Fruit fly (Drosophila melanogaster) whole organism, embryonic: ENCODE data around the gene Idh3a.

Experiments used
- Abd-B ChIP-seq: fragments of 200-800 bp; sonication (Bioruptor generic); optimal IDR thresholded peaks from 2 replicates; lab custom pipeline; 2018; ENCODE audit warnings: missing biosample characterization, mild to moderate bottlenecking, missing genetic modification characterization, moderate library complexity
- Antp ChIP-seq: fragments of 200-800 bp; sonication (Bioruptor generic); optimal IDR thresholded peaks from 3 replicates; lab custom pipeline; 2016; ENCODE audit warnings: missing biosample characterization, missing genetic modification characterization
- CG10431 ChIP-seq: fragments of 200-800 bp; sonication (Bioruptor generic); optimal IDR thresholded peaks from 3 replicates; lab custom pipeline; 2018; ENCODE audit warnings: missing biosample characterization, mild to moderate bottlenecking, missing genetic modification characterization
- CG12071 ChIP-seq: fragments of 200-800 bp; sonication (Bioruptor generic); optimal IDR thresholded peaks from 3 replicates; lab custom pipeline; 2018; ENCODE audit warnings: missing biosample characterization, mild to moderate bottlenecking, missing genetic modification characterization
- CG13424 ChIP-seq: fragments of 200-800 bp; sonication (Bioruptor generic); optimal IDR thresholded peaks from 2 replicates; lab custom pipeline; 2019; ENCODE audit warnings: missing biosample characterization, mild to moderate bottlenecking, missing genetic modification characterization, moderate library complexity
- CG1529 ChIP-seq: fragments of 200-800 bp; sonication (Bioruptor generic); optimal IDR thresholded peaks from 3 replicates; lab custom pipeline; 2018; ENCODE audit warnings: missing biosample characterization, missing genetic modification characterization
- CG1603 ChIP-seq: fragments of 200-800 bp; sonication (Bioruptor generic); optimal IDR thresholded peaks from 2 replicates; lab custom pipeline; 2019; ENCODE audit warnings: missing biosample characterization, mild to moderate bottlenecking, missing genetic modification characterization, moderate library complexity
- CG17829 ChIP-seq: fragments of 200-800 bp; optimal IDR thresholded peaks from 2 replicates; lab custom pipeline; 2019; ENCODE audit warnings: missing biosample characterization, mild to moderate bottlenecking, missing genetic modification characterization, moderate library complexity
- CG2712 ChIP-seq: fragments of 200-800 bp; optimal IDR thresholded peaks from 3 replicates; lab custom pipeline; 2019; ENCODE audit warnings: missing biosample characterization, mild to moderate bottlenecking, missing genetic modification characterization, moderate library complexity
- CG3847 ChIP-seq: fragments of 200-800 bp; sonication (Bioruptor generic); IDR thresholded peaks from 2 replicates; pipeline ENCODE4 v1.3.6; 2022; ENCODE audit warnings: missing biosample characterization, missing genetic modification characterization
- CG42726 ChIP-seq: fragments of 200-800 bp; sonication (Bioruptor generic); IDR thresholded peaks from 2 replicates; pipeline ENCODE4 v1.3.6; 2022; ENCODE audit warnings: missing biosample characterization, missing genetic modification characterization; ENCODE audit not compliant: partially characterized antibody
- CG6791 ChIP-seq: fragments of 200-800 bp; sonication (Bioruptor generic); IDR thresholded peaks from 3 replicates; pipeline ENCODE4 v1.3.6; 2022; ENCODE audit warnings: missing biosample characterization, missing genetic modification characterization; ENCODE audit not compliant: partially characterized antibody
- CG7745 ChIP-seq: fragments of 200-800 bp; sonication (Bioruptor generic); optimal IDR thresholded peaks from 2 replicates; lab custom pipeline; 2018; ENCODE audit warnings: missing biosample characterization, mild to moderate bottlenecking, missing genetic modification characterization, moderate library complexity
- CG9797 ChIP-seq: fragments of 200-800 bp; sonication (Bioruptor generic); optimal IDR thresholded peaks from 3 replicates; lab custom pipeline; 2018; ENCODE audit warnings: missing biosample characterization, mild to moderate bottlenecking, missing genetic modification characterization
- CHES-1-like ChIP-seq: fragments of 200-800 bp; sonication (Bioruptor generic); optimal IDR thresholded peaks from 2 replicates; lab custom pipeline; 2016; ENCODE audit warnings: missing biosample characterization, missing genetic modification characterization
- Dll ChIP-seq: fragments of 200-800 bp; sonication (Bioruptor generic); IDR thresholded peaks from 4 replicates; pipeline ENCODE4 v1.3.6; 2022; ENCODE audit warnings: missing biosample characterization, missing genetic modification characterization; ENCODE audit not compliant: partially characterized antibody
- Dp ChIP-seq: fragments of 200-800 bp; sonication (Bioruptor generic); optimal IDR thresholded peaks from 2 replicates; lab custom pipeline; 2018; ENCODE audit warnings: missing biosample characterization, mild to moderate bottlenecking, missing genetic modification characterization, moderate library complexity
- Dref ChIP-seq: fragments of 200-800 bp; sonication (Bioruptor generic); IDR thresholded peaks from 2 replicates; pipeline ENCODE4 v1.3.6; 2022; ENCODE audit warnings: missing biosample characterization, missing genetic modification characterization
- HLH4C ChIP-seq: fragments of 200-800 bp; sonication (Bioruptor generic); IDR thresholded peaks from 3 replicates; pipeline ENCODE4 v1.3.6; 2022; ENCODE audit warnings: missing biosample characterization, missing genetic modification characterization; ENCODE audit not compliant: partially characterized antibody
- HLH54F ChIP-seq: fragments of 200-800 bp; sonication (Bioruptor generic); optimal IDR thresholded peaks from 3 replicates; lab custom pipeline; 2016; ENCODE audit warnings: missing biosample characterization, missing genetic modification characterization
- HmgD ChIP-seq: fragments of 200-800 bp; sonication (Bioruptor generic); optimal IDR thresholded peaks from 3 replicates; lab custom pipeline; 2016; ENCODE audit warnings: missing biosample characterization, missing genetic modification characterization
- Rfx ChIP-seq: fragments of 200-800 bp; sonication (Bioruptor generic); IDR thresholded peaks from 2 replicates; pipeline ENCODE4 v1.3.6; 2022; ENCODE audit warnings: missing biosample characterization, missing genetic modification characterization
- ato ChIP-seq: fragments of 200-800 bp; sonication (Bioruptor generic); IDR thresholded peaks from 2 replicates; pipeline ENCODE4 v1.3.6; 2022; ENCODE audit warnings: missing biosample characterization, missing genetic modification characterization; ENCODE audit not compliant: partially characterized antibody
- bbx ChIP-seq: fragments of 200-800 bp; sonication (Bioruptor generic); IDR thresholded peaks from 2 replicates; pipeline ENCODE4 v1.3.6; 2022; ENCODE audit warnings: missing biosample characterization, missing genetic modification characterization; ENCODE audit not compliant: partially characterized antibody
- chinmo ChIP-seq: fragments of 200-800 bp; sonication (Bioruptor generic); IDR thresholded peaks from 4 replicates; pipeline ENCODE4 v1.3.6; 2022; ENCODE audit warnings: missing biosample characterization, missing genetic modification characterization; ENCODE audit not compliant: partially characterized antibody
- chm ChIP-seq: fragments of 200-800 bp; sonication (Bioruptor generic); IDR thresholded peaks from 2 replicates; pipeline ENCODE4 v1.3.6; 2022; ENCODE audit warnings: missing biosample characterization, missing genetic modification characterization
- dm ChIP-seq: fragments of 200-800 bp; sonication (Bioruptor generic); optimal IDR thresholded peaks from 3 replicates; lab custom pipeline; 2016; ENCODE audit warnings: missing biosample characterization, missing genetic modification characterization
- dysf ChIP-seq: fragments of 200-800 bp; sonication (Bioruptor generic); IDR thresholded peaks from 3 replicates; pipeline ENCODE4 v1.3.6; 2022; ENCODE audit warnings: missing biosample characterization, missing genetic modification characterization
- eyg ChIP-seq: fragments of 200-800 bp; sonication (Bioruptor generic); optimal IDR thresholded peaks from 3 replicates; lab custom pipeline; 2016; ENCODE audit warnings: missing biosample characterization, missing genetic modification characterization
- hbn ChIP-seq: fragments of 200-800 bp; sonication (Bioruptor generic); IDR thresholded peaks from 2 replicates; pipeline ENCODE4 v1.3.6; 2022; ENCODE audit warnings: missing biosample characterization, missing genetic modification characterization; ENCODE audit not compliant: partially characterized antibody
- hkb ChIP-seq, 2 experiments: fragments of 200-800 bp in 1 of 2; fragments of >200 bp in 1 of 2; sonication (Bioruptor generic) in 1 of 2; IDR thresholded peaks in 1 of 2; optimal IDR thresholded peaks in 1 of 2; 2 replicates each; pipeline versions ENCODE4 v1.3.6 to Lab custom; 2017 to 2022; ENCODE audit warnings: missing biosample characterization in 1 of 2, missing genetic modification characterization in 1 of 2
- ken ChIP-seq: fragments of 200-800 bp; sonication (Bioruptor generic); IDR thresholded peaks from 3 replicates; pipeline ENCODE4 v1.3.6; 2022; ENCODE audit warnings: missing biosample characterization, missing genetic modification characterization
- knrl ChIP-seq: fragments of 200-800 bp; sonication (Bioruptor generic); IDR thresholded peaks from 3 replicates; pipeline ENCODE4 v1.3.6; 2022; ENCODE audit warnings: missing biosample characterization, missing genetic modification characterization; ENCODE audit not compliant: partially characterized antibody
- mam ChIP-seq: fragments of 200-800 bp; sonication (Bioruptor generic); optimal IDR thresholded peaks from 3 replicates; lab custom pipeline; 2016; ENCODE audit warnings: missing biosample characterization, missing genetic modification characterization
- mld ChIP-seq: fragments of 200-800 bp; sonication (Bioruptor generic); IDR thresholded peaks from 3 replicates; pipeline ENCODE4 v1.3.6; 2022; ENCODE audit warnings: missing biosample characterization, missing genetic modification characterization; ENCODE audit not compliant: partially characterized antibody
- prd ChIP-seq, 3 experiments: fragments of >200 bp in 2 of 3; fragments of 200-800 bp in 1 of 3; sonication (Bioruptor generic) in 1 of 3; optimal IDR thresholded peaks in 2 of 3; IDR thresholded peaks in 1 of 3; 2 replicates in 2 of 3; 3 replicates in 1 of 3; pipeline versions ENCODE4 v1.3.6 to Lab custom; 2017 to 2022; ENCODE audit warnings: missing biosample characterization in 1 of 3, missing genetic modification characterization in 1 of 3
- repo ChIP-seq: fragments of 200-800 bp; sonication (Bioruptor generic); optimal IDR thresholded peaks from 2 replicates; lab custom pipeline; 2016; ENCODE audit warnings: missing biosample characterization, missing genetic modification characterization
- salm ChIP-seq: fragments of 200-800 bp; sonication (Bioruptor generic); optimal IDR thresholded peaks from 2 replicates; lab custom pipeline; 2018; ENCODE audit warnings: missing biosample characterization, mild to moderate bottlenecking, missing genetic modification characterization
- shn ChIP-seq: fragments of 200-800 bp; sonication (Bioruptor generic); optimal IDR thresholded peaks from 3 replicates; lab custom pipeline; 2016; ENCODE audit warnings: missing biosample characterization, missing genetic modification characterization
- sob ChIP-seq: fragments of 200-800 bp; sonication (Bioruptor generic); IDR thresholded peaks from 2 replicates; pipeline ENCODE4 v1.3.6; 2022; ENCODE audit warnings: missing biosample characterization, missing genetic modification characterization
- tna ChIP-seq: fragments of 200-800 bp; sonication (Bioruptor generic); IDR thresholded peaks from 2 replicates; pipeline ENCODE4 v1.3.6; 2022; ENCODE audit warnings: missing biosample characterization, missing genetic modification characterization; ENCODE audit not compliant: partially characterized antibody
- ttk ChIP-seq: fragments of 200-800 bp; sonication (Bioruptor generic); IDR thresholded peaks from 2 replicates; pipeline ENCODE4 v2.1.2; 2022; ENCODE audit warnings: missing biosample characterization, missing genetic modification characterization
- unc-4 ChIP-seq: fragments of 200-800 bp; sonication (Bioruptor generic); IDR thresholded peaks from 2 replicates; pipeline ENCODE4 v1.3.6; 2022; ENCODE audit warnings: missing biosample characterization, missing genetic modification characterization; ENCODE audit not compliant: partially characterized antibody
- vnd ChIP-seq: fragments of 200-800 bp; sonication (Bioruptor generic); IDR thresholded peaks from 3 replicates; pipeline ENCODE4 v1.3.6; 2022; ENCODE audit warnings: missing biosample characterization, missing genetic modification characterization; ENCODE audit not compliant: partially characterized antibody
- zfh1 ChIP-seq: fragments of 200-800 bp; sonication (Bioruptor generic); IDR thresholded peaks from 3 replicates; pipeline ENCODE4 v1.3.6; 2022; ENCODE audit warnings: missing biosample characterization, missing genetic modification characterization
- zfh2 ChIP-seq: fragments of 200-800 bp; sonication (Bioruptor generic); optimal IDR thresholded peaks from 2 replicates; lab custom pipeline; 2016; ENCODE audit warnings: missing biosample characterization, missing genetic modification characterization

Gene Idh3a

DNA sequence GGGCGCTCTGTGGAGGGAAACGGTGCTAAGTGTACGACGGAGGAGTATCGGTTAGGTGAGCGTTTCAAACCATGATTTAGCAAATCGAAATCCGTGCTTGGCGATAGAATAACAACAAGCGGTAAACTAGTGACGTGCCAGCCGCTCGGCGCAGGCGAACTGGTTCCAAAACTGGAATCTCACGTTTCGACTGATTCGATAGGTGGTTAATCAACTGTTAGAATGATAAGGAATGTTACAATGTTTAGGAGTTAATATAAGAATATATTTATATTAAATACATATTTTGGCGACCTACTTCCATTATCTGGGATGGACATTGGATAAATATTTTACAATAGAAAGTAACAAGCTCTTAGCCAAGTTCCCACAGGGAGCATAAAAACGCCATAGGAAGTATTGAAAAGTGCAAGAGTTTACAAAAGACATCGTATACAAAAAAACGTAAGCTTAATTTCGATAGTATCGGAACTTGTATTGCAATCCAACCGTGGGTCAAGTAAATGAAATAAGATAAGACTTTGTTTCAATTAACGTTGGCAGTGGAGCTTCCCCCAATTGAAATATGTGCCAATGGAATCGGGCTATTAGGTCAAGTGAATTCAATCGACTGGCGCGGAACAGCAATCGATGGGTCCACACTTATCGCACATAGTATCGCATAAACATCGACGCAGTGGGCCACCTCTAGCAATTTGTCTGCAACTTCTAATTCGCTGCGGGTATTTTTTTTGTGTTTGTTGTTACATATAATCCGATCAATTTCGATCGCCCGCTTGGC, 26.6 kb downstream of the Idh3a start, which contains the start of the genes ksh, CG14200 and Pfrx (continued):
- TF ChIP-seq CG17829 (tag; lab: Kevin White, UChicago) (no peak), tna (peak; percentile 89), Dp (GFP tag; lab: Kevin White, UChicago) (peak; percentile 48), Rfx (GFP tag; lab: Robert Waterston, UW) (peak; percentile 46), Antp (GFP tag; lab: Kevin White, UChicago) (peak; percentile 35), CG1603 (tag; lab: Kevin White, UChicago) (peak; percentile 56), CG2712 (tag; lab: Kevin White, UChicago) (peak; percentile 18), Abd-B (peak; percentile 26), CG10431 (GFP tag; lab: Kevin White, UChicago) (no peak), hkb (optimal IDR thresholded peaks at IDR 0.05; lab: Kevin White, UChicago) (no peak), hkb (GFP tag; IDR thresholded peaks at IDR 0.05; lab: Robert Waterston, UW) (no peak), dysf (peak; percentile 41; the same call in 1 of the 3 replicates), chinmo (GFP tag; lab: Robert Waterston, UW) (peak; percentile 73; the same call in 3 of the 4 replicates), prd (optimal IDR thresholded peaks at IDR 0.05; lab: Kevin White, UChicago) (no peak), prd (GFP tag; IDR thresholded peaks at IDR 0.05; lab: Robert Waterston, UW) (peak; percentile 57), HmgD (peak; percentile 65), HLH4C (peak; percentile 89), CHES-1-like (GFP tag; lab: Kevin White, UChicago) (peak; percentile 19), HLH54F (peak; percentile 15), bbx (GFP tag; lab: Robert Waterston, UW) (peak; percentile 97), zfh2 (GFP tag; lab: Kevin White, UChicago) (peak; percentile 50), dm (GFP tag; lab: Kevin White, UChicago) (no peak), zfh1 (peak; percentile 42; the same call in 1 of the 3 replicates), CG3847 (peak; percentile 45; the same call in 1 of the 2 replicates), chm (GFP tag; lab: Robert Waterston, UW) (0 out of 2 replicates have a peak, but pooled peaks have one; percentile 11), CG12071 (GFP tag; lab: Kevin White, UChicago) (no peak), CG1529 (no peak), ato (peak; percentile 80), vnd (GFP tag; lab: Robert Waterston, UW) (peak; percentile 88), hbn (GFP tag; lab: Robert Waterston, UW) (peak; percentile 61), sob (peak; percentile 64), shn (GFP tag; lab: Kevin White, UChicago) (peak; percentile 28), CG42726 (GFP tag; lab: Robert Waterston, UW) (peak; percentile 94), salm (no peak), ttk (GFP tag; lab: Robert Waterston, UW) (no peak), CG13424 (tag; lab: Kevin White, UChicago) (peak; percentile 1), CG7745 (no peak), ken (0 out of 3 replicates have a peak, but pooled peaks have one; percentile 14), repo (GFP tag; lab: Kevin White, UChicago) (peak; percentile 15), mam (peak; percentile 34), CG9797 (GFP tag; lab: Kevin White, UChicago) (peak; percentile 11), mld (GFP tag; lab: Robert Waterston, UW) (peak; percentile 88), eyg (GFP tag; lab: Kevin White, UChicago) (no peak), CG6791 (GFP tag; lab: Robert Waterston, UW) (peak; percentile 94), Dref (peak; percentile 93), knrl (GFP tag; lab: Robert Waterston, UW) (peak; percentile 91), Dll (GFP tag; lab: Robert Waterston, UW) (peak; percentile 81), unc-4 (GFP tag; lab: Robert Waterston, UW) (peak; percentile 79)
